Worm (Caenorhabditis elegans): ENCODE data around the gene lrx-1.

- TF ChIP-seq elt-2 (tag; optimal IDR thresholded peaks at IDR 0.05) (no peak), ets-4 (tag; optimal IDR thresholded peaks at IDR 0.05) (no peak), lin-11 (tag; optimal IDR thresholded peaks at IDR 0.05) (no peak), nhr-232 (tag; optimal IDR thresholded peaks at IDR 0.05) (no peak)
These were observed 29.1 kb downstream of the lrx-1 start for ce11 chrV:12281508-12281907.
